Worm (Caenorhabditis elegans) whole organism, young adult: ENCODE measurements around the gene gpch-1.
A peak's percentile ranks its signal among the peaks of the same experiment; 100 is the strongest.

Experiments used
- B0035.1 ChIP-seq: sonication (generic microtip); optimal IDR thresholded peaks from 2 replicates; lab custom pipeline; 2016; ENCODE audit warnings: missing genetic modification characterization, mild to moderate bottlenecking, missing compliant biosample characterization, missing genotype, missing genetic modification reagents
- B0261.1 ChIP-seq: sonication (generic microtip); optimal IDR thresholded peaks from 2 replicates; lab custom pipeline; 2016; ENCODE audit warnings: mild to moderate bottlenecking, missing genetic modification characterization, moderate library complexity, missing compliant biosample characterization
- C06A6.2 ChIP-seq: fragments of 200-800 bp; sonication (Bioruptor generic); conservative IDR thresholded peaks from 2 replicates; pipeline ENCODE4 v1.3.6; 2022; ENCODE audit warnings: missing genetic modification characterization, missing compliant biosample characterization
- C17E4.6 ChIP-seq: fragments of 200-800 bp; sonication (Bioruptor generic); IDR thresholded peaks from 2 replicates; pipeline ENCODE4 v1.3.6; 2022; ENCODE audit warnings: missing genetic modification reagents, missing genetic modification characterization, missing compliant biosample characterization
- D2030.7 ChIP-seq: fragments of 200-800 bp; sonication (Bioruptor generic); IDR thresholded peaks from 2 replicates; pipeline ENCODE4 v1.3.6; 2022; ENCODE audit warnings: missing genetic modification reagents, missing genetic modification characterization, missing compliant biosample characterization
- F10E7.11 ChIP-seq: sonication (generic microtip); optimal IDR thresholded peaks from 2 replicates; lab custom pipeline; 2017; ENCODE audit warnings: mild to moderate bottlenecking, missing genetic modification characterization, moderate library complexity, missing compliant biosample characterization
- F57A8.1 ChIP-seq: fragments of 200-800 bp; sonication (Bioruptor generic); optimal IDR thresholded peaks from 2 replicates; lab custom pipeline; 2018; ENCODE audit warnings: mild to moderate bottlenecking, missing genetic modification characterization, moderate library complexity, missing compliant biosample characterization
- K11D2.4 ChIP-seq: fragments of 200-800 bp; sonication (Bioruptor generic); IDR thresholded peaks from 2 replicates; pipeline ENCODE4 v1.3.6; 2022; ENCODE audit warnings: missing genetic modification reagents, missing genetic modification characterization, missing compliant biosample characterization
- T07F8.4 ChIP-seq: sonication (generic microtip); optimal IDR thresholded peaks from 2 replicates; lab custom pipeline; 2016; ENCODE audit warnings: mild to moderate bottlenecking, missing genetic modification characterization, moderate library complexity, missing compliant biosample characterization
- Y53G8AR.9 ChIP-seq: fragments of 200-800 bp; sonication (Bioruptor generic); conservative IDR thresholded peaks from 2 replicates; pipeline ENCODE4 v1.3.6; 2022; ENCODE audit warnings: missing genetic modification reagents, missing genetic modification characterization, missing compliant biosample characterization
- Y67H2A.10 ChIP-seq: fragments of 200-800 bp; sonication (Bioruptor generic); conservative IDR thresholded peaks from 2 replicates; pipeline ENCODE4 v1.3.6; 2022; ENCODE audit warnings: missing genetic modification reagents, missing genetic modification characterization, missing compliant biosample characterization
- Y95B8A.8 ChIP-seq: fragments of 200-800 bp; sonication (Bioruptor generic); IDR thresholded peaks from 2 replicates; pipeline ENCODE4 v1.3.6; 2022; ENCODE audit warnings: missing genetic modification reagents, missing genetic modification characterization, missing compliant biosample characterization
- ama-1 ChIP-seq, 3 experiments: fragments of 150-350 bp in 1 of 3; sonication (generic microtip) in 2 of 3; optimal IDR thresholded peaks; 2 replicates each; lab custom pipeline; 2014 to 2018; ENCODE audit warnings: missing biosample characterization in 2 of 3, missing genetic modification characterization in 2 of 3, missing genetic modification reagents in 2 of 3
- aptf-3 ChIP-seq: fragments of 200-800 bp; sonication (Bioruptor generic); IDR thresholded peaks from 2 replicates; pipeline ENCODE4 v1.3.6; 2022; ENCODE audit warnings: missing genetic modification characterization, missing compliant biosample characterization
- attf-3 ChIP-seq: fragments of 200-800 bp; sonication (Bioruptor generic); conservative IDR thresholded peaks from 2 replicates; pipeline ENCODE4 v1.3.6; 2022; ENCODE audit warnings: missing genetic modification reagents, missing genetic modification characterization, missing compliant biosample characterization
- attf-6 ChIP-seq: fragments of 200-800 bp; sonication (Bioruptor generic); IDR thresholded peaks from 2 replicates; pipeline ENCODE4 v1.3.6; 2022; ENCODE audit warnings: missing genetic modification reagents, missing genetic modification characterization, missing compliant biosample characterization
- cebp-2 ChIP-seq: fragments of 200-800 bp; sonication (Bioruptor generic); IDR thresholded peaks from 2 replicates; pipeline ENCODE4 v1.3.6; 2022; ENCODE audit warnings: missing genetic modification characterization, missing compliant biosample characterization
- ceh-40 ChIP-seq: fragments of 200-800 bp; sonication (Bioruptor generic); IDR thresholded peaks from 2 replicates; pipeline ENCODE4 v1.3.6; 2022; ENCODE audit warnings: missing genetic modification characterization, missing compliant biosample characterization
- ceh-58 ChIP-seq: fragments of 200-800 bp; sonication (Bioruptor generic); IDR thresholded peaks from 2 replicates; pipeline ENCODE4 v1.3.6; 2022; ENCODE audit warnings: missing genetic modification characterization, missing compliant biosample characterization
- dox-1 ChIP-seq: fragments of 200-800 bp; sonication (Bioruptor generic); IDR thresholded peaks from 2 replicates; pipeline ENCODE4 v1.3.6; 2022; ENCODE audit warnings: missing genetic modification reagents, missing genetic modification characterization, missing compliant biosample characterization
- egl-18 ChIP-seq: fragments of 200-800 bp; sonication (Bioruptor generic); IDR thresholded peaks from 2 replicates; pipeline ENCODE4 v1.3.6; 2022; ENCODE audit warnings: missing genetic modification reagents, missing genetic modification characterization, missing compliant biosample characterization
- egl-44 ChIP-seq: fragments of 200-800 bp; sonication (Bioruptor generic); IDR thresholded peaks from 2 replicates; pipeline ENCODE4 v1.3.6; 2022; ENCODE audit warnings: missing genetic modification reagents, missing genetic modification characterization, missing compliant biosample characterization
- ekl-4 ChIP-seq: fragments of 200-800 bp; sonication (Bioruptor generic); IDR thresholded peaks from 2 replicates; pipeline ENCODE4 v1.3.6; 2022; ENCODE audit warnings: missing genetic modification reagents, missing genetic modification characterization, missing compliant biosample characterization
- fkh-3 ChIP-seq: sonication (generic microtip); optimal IDR thresholded peaks from 2 replicates; lab custom pipeline; 2016; ENCODE audit warnings: mild to moderate bottlenecking, missing genetic modification characterization, missing compliant biosample characterization
- lag-1 ChIP-seq: fragments of 200-800 bp; sonication (Bioruptor generic); IDR thresholded peaks from 2 replicates; pipeline ENCODE4 v1.3.6; 2022; ENCODE audit warnings: missing genetic modification reagents, missing genetic modification characterization, missing compliant biosample characterization
- lin-35 ChIP-seq, 3 experiments: fragments of 150-350 bp in 2 of 3; sonication (generic microtip) in 1 of 3; optimal IDR thresholded peaks; 2 replicates each; lab custom pipeline; 2014 to 2018; ENCODE audit warnings: missing biosample characterization in 3 of 3, missing genetic modification characterization in 3 of 3, missing genetic modification reagents in 3 of 3
- lin-54 ChIP-seq: fragments of 200-800 bp; sonication (Bioruptor generic); optimal IDR thresholded peaks from 2 replicates; lab custom pipeline; 2018; ENCODE audit warnings: mild to moderate bottlenecking, missing genetic modification characterization, missing compliant biosample characterization
- madf-10 ChIP-seq: sonication (generic microtip); optimal IDR thresholded peaks from 2 replicates; lab custom pipeline; 2016; ENCODE audit warnings: mild to moderate bottlenecking, missing genetic modification characterization, missing compliant biosample characterization
- madf-6 ChIP-seq: fragments of 200-800 bp; sonication (Bioruptor generic); IDR thresholded peaks from 2 replicates; pipeline ENCODE4 v1.3.6; 2022; ENCODE audit warnings: missing genetic modification reagents, missing genetic modification characterization, missing compliant biosample characterization
- mcd-1 ChIP-seq: fragments of 200-800 bp; sonication (Bioruptor generic); IDR thresholded peaks from 2 replicates; pipeline ENCODE4 v1.3.6; 2022; ENCODE audit warnings: missing genetic modification reagents, missing genetic modification characterization, missing compliant biosample characterization
- mel-28 ChIP-seq: sonication (generic microtip); optimal IDR thresholded peaks from 2 replicates; lab custom pipeline; 2016; ENCODE audit warnings: borderline replicate concordance, mild to moderate bottlenecking, missing genetic modification characterization, missing compliant biosample characterization
- mxl-1 ChIP-seq: sonication (generic microtip); optimal IDR thresholded peaks from 2 replicates; lab custom pipeline; 2016; ENCODE audit warnings: missing genetic modification characterization, missing compliant biosample characterization
- nfya-1 ChIP-seq: sonication (generic microtip); optimal IDR thresholded peaks from 2 replicates; lab custom pipeline; 2017; ENCODE audit warnings: antibody characterized with exemption, missing compliant biosample characterization, missing genetic modification characterization, borderline replicate concordance; ENCODE audit not compliant: insufficient read depth
- nhr-120 ChIP-seq: fragments of 200-800 bp; sonication (Bioruptor generic); IDR thresholded peaks from 2 replicates; pipeline ENCODE4 v1.3.6; 2022; ENCODE audit warnings: missing genetic modification characterization, missing compliant biosample characterization
- nhr-179 ChIP-seq: sonication (generic microtip); optimal IDR thresholded peaks from 2 replicates; lab custom pipeline; 2016; ENCODE audit warnings: mild to moderate bottlenecking, missing genetic modification characterization, missing compliant biosample characterization
- nhr-27 ChIP-seq: fragments of 200-800 bp; sonication (Bioruptor generic); optimal IDR thresholded peaks from 2 replicates; lab custom pipeline; 2018; ENCODE audit warnings: mild to moderate bottlenecking, missing genetic modification characterization, moderate library complexity, missing compliant biosample characterization
- nhr-80 ChIP-seq: sonication (generic microtip); optimal IDR thresholded peaks from 2 replicates; lab custom pipeline; 2016; ENCODE audit warnings: missing genetic modification characterization, missing compliant biosample characterization
- rec-8 ChIP-seq, 2 experiments: sonication (generic microtip); optimal IDR thresholded peaks; 2 replicates each; lab custom pipeline; 2016; ENCODE audit warnings: mild to moderate bottlenecking in 2 of 2, missing genetic modification characterization in 2 of 2, missing genetic modification reagents in 2 of 2, missing genotype in 2 of 2, missing biosample characterization in 1 of 2, missing compliant biosample characterization in 1 of 2, moderate library complexity in 1 of 2
- snpc-1.1 ChIP-seq: sonication (generic microtip); optimal IDR thresholded peaks from 2 replicates; lab custom pipeline; 2017; ENCODE audit warnings: missing genetic modification characterization, mild to moderate bottlenecking, missing compliant biosample characterization, antibody characterized with exemption, moderate library complexity, missing genotype, missing genetic modification reagents; ENCODE audit not compliant: insufficient read depth
- snpc-1.3 ChIP-seq: sonication (generic microtip); optimal IDR thresholded peaks from 2 replicates; lab custom pipeline; 2017; ENCODE audit warnings: missing genetic modification characterization, mild to moderate bottlenecking, missing compliant biosample characterization, antibody characterized with exemption, moderate library complexity, missing genotype, missing genetic modification reagents; ENCODE audit not compliant: insufficient read depth
- snpc-3.4 ChIP-seq: sonication (generic microtip); optimal IDR thresholded peaks from 2 replicates; lab custom pipeline; 2017; ENCODE audit warnings: missing genetic modification characterization, mild to moderate bottlenecking, missing compliant biosample characterization, antibody characterized with exemption, moderate library complexity, missing genotype, missing genetic modification reagents
- sptf-2 ChIP-seq: fragments of 200-800 bp; sonication (Bioruptor generic); optimal IDR thresholded peaks from 2 replicates; lab custom pipeline; 2018; ENCODE audit warnings: mild to moderate bottlenecking, missing genetic modification characterization, missing compliant biosample characterization
- xnd-1 ChIP-seq: sonication (generic microtip); optimal IDR thresholded peaks from 2 replicates; lab custom pipeline; 2016; ENCODE audit warnings: missing genotype, missing genetic modification reagents, missing genetic modification characterization, missing compliant biosample characterization
- ztf-18 ChIP-seq: sonication (generic microtip); optimal IDR thresholded peaks from 2 replicates; lab custom pipeline; 2016; ENCODE audit warnings: missing genotype, mild to moderate bottlenecking, missing genetic modification characterization, missing compliant biosample characterization

The gpch-1 gene

DNA sequence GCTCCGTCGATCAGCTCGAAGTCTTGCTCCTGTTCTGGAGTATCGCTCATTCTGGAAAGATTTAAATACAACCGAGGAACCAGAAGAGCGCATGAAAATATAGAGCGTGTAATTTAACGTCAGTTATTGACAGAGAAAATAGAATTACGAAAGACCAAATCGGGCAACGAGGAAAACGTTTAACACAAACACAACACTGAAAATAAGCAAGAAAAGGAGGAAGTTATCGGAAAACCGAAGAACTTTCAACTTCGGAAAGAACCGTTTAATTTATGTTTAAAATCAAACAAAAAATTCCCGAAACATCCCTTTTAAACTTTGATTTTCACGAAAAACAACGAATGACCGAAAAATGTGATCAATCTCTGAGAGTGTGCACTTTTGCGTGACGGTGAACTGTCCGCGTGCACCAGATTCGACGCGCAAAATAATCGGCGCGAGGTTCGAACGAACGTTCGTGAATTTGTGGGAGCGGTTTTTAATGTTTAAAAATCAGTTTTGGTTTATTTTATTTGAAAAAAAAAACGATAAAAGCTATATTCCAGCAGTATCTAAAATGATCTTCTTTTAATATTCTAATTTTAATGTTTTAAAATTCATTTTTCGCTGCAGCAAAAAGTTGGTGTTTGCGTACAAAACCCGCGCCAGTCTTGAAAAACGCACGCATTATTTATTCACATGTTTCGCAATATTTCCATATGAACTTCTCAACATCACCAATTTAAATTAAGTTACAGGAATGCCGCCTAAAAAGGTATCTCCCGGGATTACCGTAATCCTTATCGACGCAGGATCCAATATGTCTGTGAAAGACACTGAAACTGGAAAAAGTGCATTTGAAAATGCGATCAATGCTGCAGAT is 11.0 kb downstream of the gpch-1 start, which contains the start of the genes R07E5.7 and cku-80 (continued):
- TF ChIP-seq snpc-3.4 (tag; lab: Kevin White, UChicago) (peak; percentile 60), Y95B8A.8 (GFP tag; lab: Robert Waterston, UW) (no peak), snpc-1.3 (tag; lab: Kevin White, UChicago) (no peak), rec-8 (tag; optimal IDR thresholded peaks at IDR 0.05; lab: Kevin White, UChicago) (no peak), ceh-58 (GFP tag; lab: Robert Waterston, UW) (no peak), F57A8.1 (GFP tag; lab: Kevin White, UChicago) (no peak), mcd-1 (GFP tag; lab: Robert Waterston, UW) (peak; percentile 59), nfya-1 (tag; lab: Kevin White, UChicago) (no peak), nhr-27 (tag; lab: Kevin White, UChicago) (no peak), madf-10 (tag; lab: Kevin White, UChicago) (no peak), mxl-1 (no peak), lag-1 (GFP tag; lab: Robert Waterston, UW) (no peak), madf-6 (GFP tag; lab: Robert Waterston, UW) (peak; percentile 62; the same call in 1 of the 2 replicates), B0035.1 (tag; lab: Kevin White, UChicago) (no peak), sptf-2 (GFP tag; lab: Kevin White, UChicago) (no peak), K11D2.4 (no peak), nhr-179 (tag; lab: Kevin White, UChicago) (no peak), nhr-120 (GFP tag; lab: Robert Waterston, UW) (no peak), F10E7.11 (tag; lab: Kevin White, UChicago) (no peak), ama-1 (optimal IDR thresholded peaks at IDR 0.05; lab: Kevin White, UChicago) (no peak), ama-1 (GFP tag; optimal IDR thresholded peaks at IDR 0.05; lab: Kevin White, UChicago) (no peak), nhr-80 (tag; lab: Kevin White, UChicago) (no peak), B0261.1 (tag; lab: Kevin White, UChicago) (no peak), attf-6 (GFP tag; lab: Robert Waterston, UW) (no peak), lin-54 (GFP tag; lab: Kevin White, UChicago) (peak; percentile 79), dox-1 (GFP tag; lab: Robert Waterston, UW) (no peak), egl-44 (GFP tag; lab: Robert Waterston, UW) (no peak), mel-28 (tag; lab: Kevin White, UChicago) (no peak), lin-35 (GFP tag; optimal IDR thresholded peaks at IDR 0.05; lab: Kevin White, UChicago) (peak in 1 of 3 experiments; percentile 62), T07F8.4 (tag; lab: Kevin White, UChicago) (no peak), fkh-3 (tag; lab: Kevin White, UChicago) (no peak), C06A6.2 (GFP tag; lab: Robert Waterston, UW) (no peak)

DNA sequence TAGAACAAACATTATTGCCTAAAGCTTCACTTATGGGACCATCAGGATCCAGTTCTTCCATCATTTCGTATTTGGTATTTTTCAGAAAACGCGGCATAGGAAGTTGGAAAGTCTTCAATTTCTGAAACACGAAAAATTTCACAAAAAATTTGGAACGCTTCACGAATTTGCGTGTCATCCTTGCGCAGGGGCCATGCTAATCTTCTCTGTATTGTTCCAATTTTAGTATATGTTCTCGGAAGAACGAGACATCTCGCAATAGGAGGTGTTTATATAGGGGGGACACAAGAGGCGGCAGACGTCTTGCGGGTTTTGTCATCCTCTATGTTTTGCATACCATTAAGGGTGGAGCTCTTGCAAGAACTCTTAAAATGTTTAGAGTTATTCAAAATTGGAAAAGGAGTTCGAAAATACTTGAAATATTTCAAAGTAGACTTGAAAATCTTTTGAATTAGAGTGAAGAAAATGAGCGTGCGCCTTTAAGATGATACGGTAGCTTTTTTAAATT is 18.4 kb downstream of the gpch-1 start:
- TF ChIP-seq D2030.7 (GFP tag; lab: Robert Waterston, UW) (peak; percentile 66), rec-8 (tag; optimal IDR thresholded peaks at IDR 0.05; lab: Kevin White, UChicago) (peak in 1 of 2 experiments; percentile 34), aptf-3 (GFP tag; lab: Robert Waterston, UW) (peak; percentile 79; the same call in 1 of the 2 replicates), C17E4.6 (GFP tag; lab: Robert Waterston, UW) (peak; percentile 70; the same call in 1 of the 2 replicates), xnd-1 (tag; lab: Kevin White, UChicago) (peak; percentile 71), ztf-18 (tag; lab: Kevin White, UChicago) (peak; percentile 23), attf-3 (GFP tag; lab: Robert Waterston, UW) (0 out of 2 replicates have a peak, but pooled peaks have one; percentile 21), snpc-1.1 (peak; percentile 85), ekl-4 (GFP tag; lab: Robert Waterston, UW) (peak; percentile 90), Y67H2A.10 (0 out of 2 replicates have a peak, but pooled peaks have one; percentile 17), egl-18 (GFP tag; lab: Robert Waterston, UW) (peak; percentile 68; the same call in 1 of the 2 replicates), cebp-2 (GFP tag; lab: Robert Waterston, UW) (peak; percentile 82; the same call in 1 of the 2 replicates), madf-6 (GFP tag; lab: Robert Waterston, UW) (peak; percentile 95), Y53G8AR.9 (GFP tag; lab: Robert Waterston, UW) (0 out of 2 replicates have a peak, but pooled peaks have one; percentile 20), ceh-40 (0 out of 2 replicates have a peak, but pooled peaks have one; percentile 31), C06A6.2 (GFP tag; lab: Robert Waterston, UW) (peak; percentile 59)
